Worm (Caenorhabditis elegans) whole organism, L3 larva: ENCODE data around the gene ucr-2.2.

Experiments used
- ZK546.5 ChIP-seq: sonication (generic microtip); optimal IDR thresholded peaks from 2 replicates; lab custom pipeline; 2017; ENCODE audit warnings: missing biosample characterization, missing genetic modification characterization
- aly-2 ChIP-seq: fragments of 150-350 bp; optimal IDR thresholded peaks from 2 replicates; lab custom pipeline; 2014; ENCODE audit warnings: missing biosample characterization, missing genetic modification characterization
- ceh-28 ChIP-seq: fragments of 150-350 bp; optimal IDR thresholded peaks from 2 replicates; lab custom pipeline; 2014; ENCODE audit warnings: missing biosample characterization, missing genetic modification reagents, missing genetic modification characterization
- ceh-9 ChIP-seq: sonication (generic microtip); optimal IDR thresholded peaks from 2 replicates; lab custom pipeline; 2018; ENCODE audit warnings: missing biosample characterization, missing genetic modification characterization
- egl-5 ChIP-seq: fragments of 150-350 bp; optimal IDR thresholded peaks from 2 replicates; lab custom pipeline; 2017; ENCODE audit warnings: missing biosample characterization, missing genetic modification reagents, missing genetic modification characterization, inconsistent platforms
- elt-1 ChIP-seq: fragments of 150-350 bp; optimal IDR thresholded peaks from 2 replicates; lab custom pipeline; 2014; ENCODE audit warnings: missing biosample characterization, missing genetic modification characterization
- elt-2 ChIP-seq: sonication (generic microtip); optimal IDR thresholded peaks from 2 replicates; lab custom pipeline; 2016; ENCODE audit warnings: missing genetic modification reagents, mild to moderate bottlenecking, missing genetic modification characterization, missing compliant biosample characterization
- elt-3 ChIP-seq, 3 experiments: fragments of 150-350 bp in 1 of 3; sonication (generic microtip) in 2 of 3; optimal IDR thresholded peaks; 2 replicates in 2 of 3; 4 replicates in 1 of 3; lab custom pipeline; 2014 to 2017; ENCODE audit warnings: missing biosample characterization in 3 of 3, missing genetic modification characterization in 3 of 3
- eor-1 ChIP-seq, 2 experiments: fragments of 150-350 bp; optimal IDR thresholded peaks; 2 replicates each; lab custom pipeline; 2014 to 2018; ENCODE audit warnings: missing biosample characterization in 2 of 2, missing genetic modification characterization in 2 of 2
- hmg-11 ChIP-seq: sonication (generic microtip); optimal IDR thresholded peaks from 2 replicates; lab custom pipeline; 2016; ENCODE audit warnings: missing genetic modification characterization, missing compliant biosample characterization
- jun-1 ChIP-seq: fragments of 150-350 bp; optimal IDR thresholded peaks from 2 replicates; lab custom pipeline; 2014; ENCODE audit warnings: missing biosample characterization, missing genetic modification reagents, missing genetic modification characterization
- lin-15B ChIP-seq: fragments of 150-350 bp; optimal IDR thresholded peaks from 2 replicates; lab custom pipeline; 2014; ENCODE audit warnings: missing biosample characterization, missing genetic modification characterization
- lsy-12 ChIP-seq: sonication (generic microtip); optimal IDR thresholded peaks from 2 replicates; lab custom pipeline; 2016; ENCODE audit warnings: mild to moderate bottlenecking, missing genetic modification characterization, missing compliant biosample characterization
- mdl-1 ChIP-seq: fragments of 150-350 bp; optimal IDR thresholded peaks from 2 replicates; lab custom pipeline; 2014; ENCODE audit warnings: missing biosample characterization, missing genetic modification characterization
- mml-1 ChIP-seq: fragments of 150-350 bp; sonication (generic microtip); optimal IDR thresholded peaks from 3 replicates; lab custom pipeline; 2014; ENCODE audit warnings: missing biosample characterization, missing genetic modification characterization
- nfya-1 ChIP-seq: sonication (generic microtip); optimal IDR thresholded peaks from 2 replicates; lab custom pipeline; 2017; ENCODE audit warnings: missing genetic modification characterization, mild to moderate bottlenecking, missing compliant biosample characterization, antibody characterized with exemption, moderate library complexity; ENCODE audit not compliant: insufficient read depth
- nhr-11 ChIP-seq: fragments of 150-350 bp; optimal IDR thresholded peaks from 2 replicates; lab custom pipeline; 2014; ENCODE audit warnings: missing biosample characterization, missing genetic modification characterization
- nhr-12 ChIP-seq: fragments of 150-350 bp; optimal IDR thresholded peaks from 2 replicates; lab custom pipeline; 2014; ENCODE audit warnings: missing biosample characterization, missing genetic modification characterization
- nhr-237 ChIP-seq: fragments of 150-350 bp; optimal IDR thresholded peaks from 2 replicates; lab custom pipeline; 2014; ENCODE audit warnings: missing biosample characterization, missing genetic modification characterization
- nhr-43 ChIP-seq: sonication (generic microtip); optimal IDR thresholded peaks from 2 replicates; lab custom pipeline; 2016; ENCODE audit warnings: mild to moderate bottlenecking, missing genetic modification characterization, missing compliant biosample characterization; ENCODE audit not compliant: poor library complexity, severe bottlenecking
- nhr-76 ChIP-seq: fragments of 150-350 bp; sonication (generic microtip); optimal IDR thresholded peaks from 5 replicates; lab custom pipeline; 2014; ENCODE audit warnings: missing biosample characterization, missing genetic modification characterization
- nhr-77 ChIP-seq: fragments of 150-350 bp; optimal IDR thresholded peaks from 2 replicates; lab custom pipeline; 2014; ENCODE audit warnings: missing biosample characterization, missing genetic modification characterization
- pha-4 ChIP-seq: fragments of 150-350 bp; optimal IDR thresholded peaks from 2 replicates; lab custom pipeline; 2014; ENCODE audit warnings: missing biosample characterization, missing genetic modification reagents, missing genetic modification characterization
- pqm-1 ChIP-seq: fragments of 150-350 bp; optimal IDR thresholded peaks from 2 replicates; lab custom pipeline; 2017; ENCODE audit warnings: missing biosample characterization, missing genetic modification characterization, inconsistent platforms
- snpc-4 ChIP-seq: fragments of 150-350 bp; optimal IDR thresholded peaks from 2 replicates; lab custom pipeline; 2014; ENCODE audit warnings: missing biosample characterization, missing genetic modification characterization
- tbx-2 ChIP-seq: sonication (generic microtip); optimal IDR thresholded peaks from 2 replicates; lab custom pipeline; 2016; ENCODE audit warnings: mild to moderate bottlenecking, missing genetic modification characterization, missing compliant biosample characterization
- unc-39 ChIP-seq: sonication (generic microtip); optimal IDR thresholded peaks from 4 replicates; lab custom pipeline; 2017; ENCODE audit warnings: missing biosample characterization, missing genetic modification characterization
- unc-62 ChIP-seq: fragments of 150-350 bp; sonication (generic microtip); optimal IDR thresholded peaks from 4 replicates; lab custom pipeline; 2014; ENCODE audit warnings: missing biosample characterization, missing genetic modification reagents, missing genetic modification characterization
- zag-1 ChIP-seq: fragments of 150-350 bp; optimal IDR thresholded peaks from 2 replicates; lab custom pipeline; 2014; ENCODE audit warnings: missing biosample characterization, missing genetic modification characterization
- ztf-11 ChIP-seq: fragments of 150-350 bp; optimal IDR thresholded peaks from 2 replicates; lab custom pipeline; 2014; ENCODE audit warnings: missing biosample characterization, missing genetic modification characterization

The ucr-2.2 gene

ce11 chrX:15163118-15163517 is 10.6 kb upstream of the ucr-2.2 start:
- TF ChIP-seq ceh-9 (tag; lab: Kevin White, UChicago) (no peak), ceh-28 (tag; lab: Kevin White, UChicago) (no peak), nfya-1 (tag; lab: Kevin White, UChicago) (no peak), unc-39 (tag; lab: Kevin White, UChicago) (no peak), mml-1 (no peak), elt-2 (tag; lab: Kevin White, UChicago) (no peak), aly-2 (tag; lab: Kevin White, UChicago) (no peak), lsy-12 (tag; lab: Kevin White, UChicago) (no peak), hmg-11 (tag; lab: Kevin White, UChicago) (no peak), mdl-1 (tag; lab: Kevin White, UChicago) (no peak)

- TF ChIP-seq ztf-11 (tag; lab: Kevin White, UChicago), result no peak
Observed at ce11 chrX:15164108-15164507, 9.6 kb upstream of the ucr-2.2 start, which contains the start of gene T10B10.9. TSS of gene T10B10.9 (plus strand) at chrX:15164408.

ce11 chrX:15166122-15166521 is 7.6 kb upstream of the ucr-2.2 start, which contains the start of gene T10B10.8:
TSS of gene T10B10.8 (minus strand) at chrX:15166222.
- TF ChIP-seq mml-1 (no peak), pha-4 (tag; lab: Kevin White, UChicago) (peak; percentile 40)

- TF ChIP-seq elt-2 (tag; lab: Kevin White, UChicago) (peak; percentile 75), pqm-1 (tag; lab: Kevin White, UChicago) (peak; percentile 82), ceh-9 (tag; lab: Kevin White, UChicago) (no peak), elt-3 (tag; optimal IDR thresholded peaks at IDR 0.05; lab: Kevin White, UChicago) (no peak), unc-62 (GFP tag; lab: Kevin White, UChicago) (no peak), nhr-237 (tag; lab: Kevin White, UChicago) (no peak), nhr-43 (tag; lab: Kevin White, UChicago) (no peak), ceh-28 (tag; lab: Kevin White, UChicago) (no peak), egl-5 (tag; lab: Kevin White, UChicago) (no peak)
Observed at ce11 chrX:15167692-15168091, 6.0 kb upstream of the ucr-2.2 start.

- TF ChIP-seq nhr-11 (tag; lab: Kevin White, UChicago) (no peak), jun-1 (tag; lab: Kevin White, UChicago) (no peak), nhr-76 (tag; lab: Kevin White, UChicago) (no peak), lin-15B (tag; lab: Kevin White, UChicago) (no peak), snpc-4 (tag; lab: Kevin White, UChicago) (no peak)
Observed at ce11 chrX:15168424-15168823, 5.3 kb upstream of the ucr-2.2 start, which contains the start of gene ocr-3. TSS of gene ocr-3 (plus strand) at chrX:15168724.

- TF ChIP-seq snpc-4 (tag; lab: Kevin White, UChicago) (peak; percentile 77), ZK546.5 (tag; lab: Kevin White, UChicago) (no peak)
- TF ChIP-seq, all 47 proteins: peak for 1
Observed at ce11 chrX:15170958-15171357, 2.7 kb upstream of the ucr-2.2 start.

- TF ChIP-seq nhr-12 (no peak), eor-1 (tag; optimal IDR thresholded peaks at IDR 0.05; lab: Kevin White, UChicago) (no peak), zag-1 (no peak), egl-5 (tag; lab: Kevin White, UChicago) (no peak), nhr-77 (tag; lab: Kevin White, UChicago) (no peak), tbx-2 (tag; lab: Kevin White, UChicago) (no peak), elt-1 (tag; lab: Kevin White, UChicago) (no peak)
Observed at ce11 chrX:15175211-15175610, 1.5 kb downstream of the ucr-2.2 start.
